Worm (Caenorhabditis elegans) whole organism, L4/young adult: ENCODE data around the gene Y73C8B.1.

ENCODE experiments used
- W03F9.2 ChIP-seq: fragments of 150-350 bp; optimal IDR thresholded peaks from 2 replicates; lab custom pipeline; 2014; ENCODE audit warnings: missing biosample characterization, missing genetic modification characterization
- dao-5 ChIP-seq: sonication (generic microtip); optimal IDR thresholded peaks from 2 replicates; lab custom pipeline; 2016; ENCODE audit warnings: missing genotype, missing genetic modification characterization, moderate library complexity, missing compliant biosample characterization
- him-1 ChIP-seq: sonication (generic microtip); optimal IDR thresholded peaks from 2 replicates; lab custom pipeline; 2016; ENCODE audit warnings: missing genotype, missing genetic modification reagents, missing genetic modification characterization, missing compliant biosample characterization

Y73C8B.1 gene

DNA sequence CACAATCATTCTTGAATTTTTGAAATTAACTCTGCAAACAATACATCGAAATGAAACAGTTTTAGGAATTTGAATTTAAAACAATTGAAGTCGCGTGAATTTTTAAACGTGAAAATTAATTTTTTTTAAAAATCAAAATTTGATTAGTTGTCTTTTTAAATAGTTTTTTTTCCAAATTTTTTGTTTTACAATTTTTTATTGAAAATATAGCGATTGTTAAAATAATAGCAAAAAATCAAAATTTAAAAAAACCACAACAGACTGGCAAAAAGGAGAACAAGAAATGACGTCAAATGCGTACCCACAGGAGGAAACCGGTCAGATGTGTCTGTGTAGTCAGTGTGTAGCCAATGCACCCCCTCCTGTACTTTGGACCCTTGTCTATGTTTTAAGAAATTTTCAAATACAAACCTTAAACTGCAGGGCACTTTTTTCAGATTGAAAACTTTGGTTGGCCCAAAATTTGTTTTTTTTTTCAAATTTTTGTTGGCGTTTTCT is at the start of gene Y73C8B.1, which contains the start of gene Y73C8B.5:
Gene Y73C8B.1, minus strand, starts transcription at position 51 of the 498 bp plus-strand sequence.
Gene Y73C8B.5, plus strand, starts transcription at position 437 of the 498 bp plus-strand sequence.
- TF ChIP-seq dao-5 (tag; lab: Kevin White, UChicago) (no peak), W03F9.2 (no peak), him-1 (tag; lab: Kevin White, UChicago) (no peak)

DNA sequence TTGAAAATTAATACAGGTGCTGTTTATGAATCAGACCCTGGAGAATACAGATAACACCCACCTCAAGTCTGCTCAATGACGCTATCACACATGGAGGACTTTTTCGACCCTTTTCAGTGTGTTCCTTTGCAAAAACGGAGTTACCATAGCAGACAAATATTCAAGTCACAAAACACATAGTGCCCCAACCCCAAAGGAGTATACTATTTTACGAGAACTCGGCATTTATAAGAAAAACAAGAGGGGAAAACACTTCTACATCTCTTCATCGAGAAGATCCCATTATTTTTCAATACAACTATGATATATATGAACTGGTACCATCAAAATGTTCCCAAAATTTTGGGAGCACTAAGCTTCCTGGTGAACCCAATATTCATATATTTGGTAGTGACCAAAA is 48.0 kb upstream of the Y73C8B.1 start, which contains the start of gene srj-7:
Gene srj-7, plus strand, starts transcription at position 301 of the 400 bp plus-strand sequence.
- no peak for TF ChIP-seq W03F9.2
- TF ChIP-seq him-1 (tag; lab: Kevin White, UChicago) = no peak
- no peak for TF ChIP-seq dao-5 (tag; lab: Kevin White, UChicago)

DNA sequence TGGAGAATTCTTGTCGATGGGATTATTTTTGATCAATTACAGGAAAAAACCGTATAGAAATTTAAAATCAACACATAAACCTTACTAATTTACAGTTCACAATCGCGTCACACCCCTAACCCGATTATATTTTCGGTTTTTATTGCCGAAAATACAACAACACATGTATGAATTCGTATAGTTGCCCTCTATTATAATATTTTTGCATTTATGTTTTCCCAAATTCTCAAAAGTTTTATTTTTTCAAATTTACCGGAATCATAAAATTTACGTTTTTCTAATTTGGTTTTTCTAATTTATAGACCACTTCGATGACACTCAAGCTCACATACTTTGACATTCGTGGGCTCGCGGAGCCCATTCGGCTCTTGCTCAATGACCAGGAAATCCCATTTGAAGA is 46.3 kb upstream of the Y73C8B.1 start, which contains the start of gene gst-23:
Gene gst-23, plus strand, starts transcription at position 301 of the 400 bp plus-strand sequence.
- TF ChIP-seq dao-5 (tag; lab: Kevin White, UChicago) = no peak
- no peak for TF ChIP-seq W03F9.2
- TF ChIP-seq him-1 (tag; lab: Kevin White, UChicago) = no peak

DNA sequence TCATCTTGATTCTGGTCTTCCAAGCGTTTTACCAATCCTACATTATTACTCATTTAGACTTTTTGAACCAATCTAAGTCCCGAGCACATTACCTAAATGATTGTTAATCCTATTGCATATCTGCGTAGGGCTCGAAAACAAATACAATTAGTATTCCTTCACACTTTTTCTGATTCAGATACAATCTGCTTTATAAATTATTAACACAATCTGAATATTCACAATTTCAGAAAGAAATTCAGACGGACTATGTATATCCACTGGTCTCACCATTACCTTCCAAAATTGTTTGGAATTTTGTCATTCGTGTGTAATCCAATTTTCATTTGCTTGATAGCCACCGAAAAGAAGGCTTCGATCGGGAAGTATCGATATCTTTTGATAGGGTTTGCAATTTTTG is 44.5 kb upstream of the Y73C8B.1 start, which contains the start of gene srj-11:
Gene srj-11, plus strand, starts transcription at position 250 of the 400 bp plus-strand sequence.
- TF ChIP-seq dao-5 (tag; lab: Kevin White, UChicago) = no peak

DNA sequence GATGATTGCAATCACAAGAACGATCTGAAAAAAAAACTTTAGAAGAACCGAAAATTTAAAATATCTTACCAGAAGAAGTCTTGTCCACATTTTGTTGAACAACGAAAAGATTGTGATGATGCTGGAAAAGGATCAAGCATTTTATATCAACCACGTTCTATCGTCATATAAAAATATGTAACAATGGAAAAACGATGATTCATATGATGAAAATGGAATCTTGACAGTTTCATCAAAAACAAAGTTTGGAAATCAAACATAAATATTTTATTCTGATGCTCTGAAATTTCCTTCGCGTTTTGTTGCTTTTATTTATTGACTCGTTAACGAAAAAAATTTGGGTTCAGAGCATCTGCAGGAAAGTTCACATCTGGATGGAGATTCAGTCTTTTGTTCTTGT is 39.9 kb upstream of the Y73C8B.1 start, which contains the start of the genes K08D9.9 and str-16:
Gene K08D9.9, minus strand, starts transcription at position 101 of the 400 bp plus-strand sequence.
Gene str-16, plus strand, starts transcription at position 266 of the 400 bp plus-strand sequence.
- TF ChIP-seq W03F9.2 = no peak
- TF ChIP-seq him-1 (tag; lab: Kevin White, UChicago) = no peak
- no peak for TF ChIP-seq dao-5 (tag; lab: Kevin White, UChicago)

DNA sequence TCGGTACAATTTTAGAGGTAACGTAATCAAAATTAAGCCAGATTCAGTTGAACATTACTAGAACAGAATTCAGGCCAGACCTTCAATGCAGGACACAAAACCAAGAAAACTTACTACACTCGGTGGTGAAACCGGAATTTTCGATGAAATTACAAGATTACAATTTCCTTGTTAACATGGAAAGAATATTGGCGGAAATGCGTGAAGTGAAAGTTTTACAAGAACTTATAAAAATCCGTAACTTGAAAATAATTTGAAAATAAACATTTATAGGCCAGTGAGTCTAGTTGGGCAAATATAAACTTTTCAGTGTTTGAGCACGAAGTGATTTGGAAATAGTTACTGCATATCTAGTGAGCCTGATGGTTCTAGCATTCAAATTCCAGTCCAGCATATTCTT is 38.2 kb upstream of the Y73C8B.1 start, which contains the start of gene K08D9.6:
Gene K08D9.6, minus strand, starts transcription at position 101 of the 400 bp plus-strand sequence.
- TF ChIP-seq dao-5 (tag; lab: Kevin White, UChicago) = no peak
- no peak for TF ChIP-seq W03F9.2
- no peak for TF ChIP-seq him-1 (tag; lab: Kevin White, UChicago)

DNA sequence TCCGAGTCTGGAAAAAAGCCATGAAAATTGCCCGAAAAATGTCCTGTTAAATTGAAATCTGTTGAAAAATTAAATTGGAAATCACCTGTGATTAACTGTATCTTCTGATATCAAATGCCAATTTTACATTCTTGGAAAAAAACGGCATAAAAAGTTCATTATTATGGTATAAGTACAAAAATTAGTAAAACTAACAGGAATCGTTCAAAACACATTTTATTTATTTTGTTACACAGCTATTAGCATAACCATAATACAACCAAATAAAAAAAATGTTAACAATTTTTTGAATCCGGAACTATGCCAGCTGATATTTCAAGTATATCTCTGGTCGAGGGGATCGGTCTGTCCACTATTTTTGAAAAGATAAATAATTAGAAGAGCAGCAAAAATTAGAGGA is 33.9 kb upstream of the Y73C8B.1 start, which contains the start of gene K08D9.10:
Gene K08D9.10, plus strand, starts transcription at position 301 of the 400 bp plus-strand sequence.
- TF ChIP-seq him-1 (tag; lab: Kevin White, UChicago) (no peak), W03F9.2 (no peak), dao-5 (tag; lab: Kevin White, UChicago) (no peak)

DNA sequence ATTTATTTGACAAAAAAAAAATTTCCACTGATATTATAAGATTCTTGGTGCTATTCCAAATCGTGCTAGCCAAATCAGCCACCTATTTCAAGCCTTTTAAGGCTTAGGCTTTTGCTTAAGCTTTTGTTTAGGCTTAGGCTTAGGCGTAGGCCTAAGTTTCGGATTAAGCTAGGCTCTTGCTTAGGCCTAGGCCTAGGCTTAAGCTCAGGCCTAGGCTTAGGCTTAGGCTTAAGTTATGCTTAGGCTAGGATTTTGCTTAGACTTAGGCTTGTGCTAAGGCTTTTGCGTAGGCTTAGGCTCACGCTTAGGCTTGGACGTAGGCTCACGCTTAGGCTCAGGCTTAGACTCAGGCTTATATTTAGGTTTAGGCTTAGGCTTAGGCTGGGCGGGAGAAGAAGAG is 33.5 kb upstream of the Y73C8B.1 start:
- TF ChIP-seq him-1 (tag; lab: Kevin White, UChicago) (no peak), dao-5 (tag; lab: Kevin White, UChicago) (no peak), W03F9.2 (no peak)

DNA sequence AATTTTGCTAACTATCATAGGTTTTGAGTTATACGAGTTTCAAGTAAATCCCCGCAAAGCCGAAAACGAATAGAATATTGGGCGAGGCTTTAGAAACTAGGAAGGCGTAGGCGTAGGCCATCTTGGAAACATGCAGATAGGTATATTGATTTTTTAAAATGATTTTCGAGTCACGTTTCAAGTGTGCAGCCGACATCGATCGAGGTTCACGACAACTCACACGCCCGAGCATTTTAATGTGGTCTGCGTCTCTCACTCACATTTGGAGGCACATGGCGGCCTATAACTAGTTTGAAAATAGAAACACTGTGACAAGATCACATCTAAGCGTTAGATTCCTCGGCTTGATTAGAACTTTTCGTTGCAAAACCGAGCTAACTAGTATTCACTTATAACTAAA is 30.7 kb upstream of the Y73C8B.1 start, which contains the start of gene K08D9.2:
Gene K08D9.2, plus strand, starts transcription at position 301 of the 400 bp plus-strand sequence.
- TF ChIP-seq dao-5 (tag; lab: Kevin White, UChicago) = no peak
- no peak for TF ChIP-seq him-1 (tag; lab: Kevin White, UChicago)
- no peak for TF ChIP-seq W03F9.2

DNA sequence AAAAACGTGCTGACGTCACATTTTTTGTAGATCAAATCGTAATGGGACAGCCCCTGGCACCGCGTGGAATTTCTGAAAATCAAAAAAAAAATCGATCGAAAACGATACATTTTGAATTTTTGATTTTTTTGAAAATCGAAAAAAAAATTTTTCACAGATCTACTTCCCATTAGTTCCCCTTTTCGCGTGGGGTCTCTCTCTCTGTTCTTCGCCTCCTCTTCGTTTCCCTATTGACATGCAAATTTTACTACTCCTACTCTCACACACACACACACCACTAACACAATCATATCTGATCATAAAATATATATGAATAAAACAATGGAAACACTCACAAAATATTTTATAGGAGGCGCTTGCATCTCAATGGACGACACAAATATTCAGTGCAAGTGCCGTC is 21.9 kb upstream of the Y73C8B.1 start:
- TF ChIP-seq him-1 (tag; lab: Kevin White, UChicago) (no peak), W03F9.2 (no peak), dao-5 (tag; lab: Kevin White, UChicago) (no peak)

DNA sequence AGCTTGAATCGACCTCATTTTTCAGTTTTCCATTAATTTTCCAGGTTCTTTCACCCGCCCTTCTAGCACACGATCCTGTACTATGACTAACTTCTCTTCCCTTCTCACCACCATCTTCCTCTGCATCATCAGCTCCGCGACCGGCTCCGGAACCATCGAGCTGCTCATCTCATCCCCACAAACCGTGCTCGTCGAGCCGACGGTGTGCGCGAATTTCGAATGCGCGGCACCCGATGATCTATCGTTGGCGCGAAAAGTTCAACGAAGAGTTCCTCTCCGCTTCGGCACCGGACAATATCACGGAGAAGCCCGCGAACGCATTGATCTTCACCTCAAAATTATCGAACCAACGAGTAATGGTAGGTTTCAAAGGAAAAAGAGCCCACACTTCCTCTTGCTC is 13.5 kb upstream of the Y73C8B.1 start, which contains the start of gene apx-1:
Gene apx-1, plus strand, starts transcription at position 50 of the 400 bp plus-strand sequence.
- TF ChIP-seq W03F9.2 (no peak), dao-5 (tag; lab: Kevin White, UChicago) (no peak), him-1 (tag; lab: Kevin White, UChicago) (no peak)

DNA sequence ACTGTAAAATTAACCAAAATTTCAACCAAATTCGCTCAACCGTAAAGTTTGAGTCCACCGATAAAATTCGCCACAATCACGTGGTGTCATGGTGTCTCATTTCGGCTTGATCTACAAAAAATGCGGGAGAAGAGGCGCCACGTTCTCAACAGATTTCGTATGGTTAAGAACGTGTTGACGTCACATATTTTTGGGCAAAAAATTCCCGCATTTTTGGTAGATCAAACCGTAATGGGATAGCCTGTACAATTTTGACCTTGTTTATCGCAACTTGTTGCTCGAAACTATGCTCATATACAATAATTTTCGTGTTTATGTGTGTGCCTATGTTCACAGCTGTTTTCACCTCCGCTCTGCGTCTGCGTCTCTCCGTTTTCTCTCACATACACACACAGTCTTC is 12.3 kb upstream of the Y73C8B.1 start:
- TF ChIP-seq W03F9.2 = no peak
- no peak for TF ChIP-seq him-1 (tag; lab: Kevin White, UChicago)
- TF ChIP-seq dao-5 (tag; lab: Kevin White, UChicago) = no peak

DNA sequence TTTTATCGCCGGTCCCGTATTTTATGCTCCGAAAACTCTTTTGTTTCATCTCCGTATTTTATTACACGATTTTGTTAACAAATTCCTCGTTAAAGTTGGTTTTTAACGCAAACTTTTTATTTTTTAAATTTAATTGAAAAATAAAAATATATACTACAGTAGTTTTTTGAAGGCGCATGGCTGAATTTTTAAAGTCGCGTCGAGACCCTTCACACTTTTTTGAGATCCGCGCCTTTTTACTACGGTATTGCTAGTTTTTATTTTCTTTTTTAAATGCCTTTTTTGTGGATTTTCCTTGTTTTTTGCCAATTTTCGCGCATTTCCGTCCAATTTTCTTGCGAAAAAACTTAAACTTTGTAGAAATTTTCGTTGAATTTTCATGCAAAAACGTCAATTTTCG is 7.8 kb upstream of the Y73C8B.1 start:
- no peak for TF ChIP-seq dao-5 (tag; lab: Kevin White, UChicago)
- TF ChIP-seq W03F9.2 = no peak
- TF ChIP-seq him-1 (tag; lab: Kevin White, UChicago) = no peak

DNA sequence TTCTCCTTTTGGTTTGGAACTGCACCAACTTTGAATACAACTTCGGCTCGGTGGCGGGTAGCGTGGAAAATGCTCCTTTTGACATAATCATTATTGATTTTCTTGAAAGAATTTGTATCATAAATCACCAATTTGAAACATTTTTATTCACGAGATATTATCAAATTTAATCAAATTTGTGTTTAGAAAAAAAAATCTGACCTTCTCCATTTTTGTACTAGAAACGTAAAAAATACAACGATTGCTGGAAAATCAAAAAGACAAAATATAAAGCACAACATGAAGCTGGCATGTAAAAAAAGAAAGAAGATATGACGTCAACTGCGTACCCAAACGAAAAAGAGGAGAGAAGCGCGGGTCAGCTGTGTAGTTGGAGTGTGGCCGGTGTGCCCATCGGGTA is 3.6 kb upstream of the Y73C8B.1 start, which contains the start of gene K08D9.4:
Gene K08D9.4, minus strand, starts transcription at position 101 of the 400 bp plus-strand sequence.
- TF ChIP-seq W03F9.2 (no peak), him-1 (tag; lab: Kevin White, UChicago) (no peak), dao-5 (tag; lab: Kevin White, UChicago) (no peak)
